Fruit fly (Drosophila melanogaster): ENCODE measurements around the gene CG32532.

CG32532 gene

dm6 chrX:19497782-19498440, 49.4 kb downstream of the CG32532 start (continued):
- TF ChIP-seq rib (GFP tag; IDR thresholded peaks at IDR 0.05) = peak; percentile 85
- TF ChIP-seq eve (GFP tag; optimal IDR thresholded peaks at IDR 0.05) = no peak
- TF ChIP-seq CG12155 (GFP tag; optimal IDR thresholded peaks at IDR 0.05) = peak; percentile 61
- TF ChIP-seq CG11696 (GFP tag; IDR thresholded peaks at IDR 0.05) = peak; percentile 57; the same call in 1 of the 2 replicates
- peak; percentile 23; the same call in 1 of the 2 replicates for TF ChIP-seq inv (GFP tag; IDR thresholded peaks at IDR 0.05; ENCODE audit: partially characterized antibody)
- TF ChIP-seq insv (GFP tag; optimal IDR thresholded peaks at IDR 0.05) = peak in 1 of 2 experiments; percentile 59
- peak; percentile 75 for TF ChIP-seq Med (GFP tag)
- peak; percentile 12 for TF ChIP-seq CG3281 (GFP tag; optimal IDR thresholded peaks at IDR 0.05)
- peak; percentile 83; the same call in 2 of the 4 replicates for TF ChIP-seq chinmo (GFP tag; IDR thresholded peaks at IDR 0.05; ENCODE audit: partially characterized antibody)
- TF ChIP-seq HmgZ (tag; optimal IDR thresholded peaks at IDR 0.05) = peak; percentile 34
- TF ChIP-seq grn (GFP tag; optimal IDR thresholded peaks at IDR 0.05) = peak; percentile 41
- peak; percentile 20 for TF ChIP-seq CG12299 (tag; optimal IDR thresholded peaks at IDR 0.05)
- peak; percentile 27 for TF ChIP-seq B-H2 (GFP tag; optimal IDR thresholded peaks at IDR 0.05)
- TF ChIP-seq CG13287 (GFP tag; IDR thresholded peaks at IDR 0.05; ENCODE audit: partially characterized antibody) = peak; percentile 42
- peak; percentile 43 for TF ChIP-seq Hand (GFP tag; optimal IDR thresholded peaks at IDR 0.05)
- peak; percentile 13 for TF ChIP-seq zfh2 (GFP tag; optimal IDR thresholded peaks at IDR 0.05)
- TF ChIP-seq CG17359 (tag; optimal IDR thresholded peaks at IDR 0.05) = no peak
- TF ChIP-seq CG12071 (GFP tag; optimal IDR thresholded peaks at IDR 0.05) = peak; percentile 10
- no peak for TF ChIP-seq CG1832 (GFP tag; optimal IDR thresholded peaks at IDR 0.05)
- TF ChIP-seq CG11093 (GFP tag; IDR thresholded peaks at IDR 0.05) = no peak
- TF ChIP-seq Jarid2 (GFP tag; optimal IDR thresholded peaks at IDR 0.05) = peak; percentile 11
- no peak for TF ChIP-seq Ets97D (GFP tag; optimal IDR thresholded peaks at IDR 0.05)
- peak; percentile 89 for TF ChIP-seq CG32532 (GFP tag; IDR thresholded peaks at IDR 0.05)
- TF ChIP-seq schlank (tag; optimal IDR thresholded peaks at IDR 0.05) = no peak
- TF ChIP-seq CG16779 (GFP tag; IDR thresholded peaks at IDR 0.05) = peak; percentile 15; the same call in 1 of the 2 replicates
- TF ChIP-seq CG13624 (GFP tag; optimal IDR thresholded peaks at IDR 0.05) = peak; percentile 1
- TF ChIP-seq pfk (GFP tag; optimal IDR thresholded peaks at IDR 0.05) = peak; percentile 80
- no peak for TF ChIP-seq NC2α (GFP tag; optimal IDR thresholded peaks at IDR 0.05)
- no peak for TF ChIP-seq CTCF (GFP tag; optimal IDR thresholded peaks at IDR 0.05)
- TF ChIP-seq exex (tag; optimal IDR thresholded peaks at IDR 0.05) = peak; percentile 33
- peak; percentile 36; the same call in 1 of the 2 replicates for TF ChIP-seq CG14014 (GFP tag; IDR thresholded peaks at IDR 0.05)
- TF ChIP-seq Drgx (GFP tag; IDR thresholded peaks at IDR 0.05) = peak; percentile 50; the same call in 1 of the 2 replicates
- TF ChIP-seq gro (GFP tag; optimal IDR thresholded peaks at IDR 0.05) = peak; percentile 78
- peak; percentile 88 for TF ChIP-seq cwo (GFP tag; optimal IDR thresholded peaks at IDR 0.05)

DNA sequence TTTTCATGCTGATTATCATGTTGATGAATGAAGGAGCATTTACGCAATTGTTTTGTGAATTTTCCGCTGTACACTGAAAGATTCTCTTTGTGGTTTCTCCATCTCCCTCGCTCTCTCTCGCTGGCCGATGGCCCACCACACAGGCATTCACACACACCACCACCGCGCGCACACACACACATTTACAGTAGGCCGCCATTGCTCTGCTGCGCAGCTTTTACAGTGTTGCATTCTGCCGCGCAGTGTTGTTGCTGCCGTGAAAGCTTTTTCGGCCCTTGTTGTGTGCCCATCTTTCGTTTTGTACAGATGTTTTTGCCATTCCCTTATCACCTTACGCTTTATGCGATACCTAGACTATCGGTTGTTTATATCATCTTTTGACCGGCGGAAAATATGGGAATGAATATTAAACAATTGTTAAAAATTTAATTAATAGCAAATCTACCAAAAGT, 50.4 kb downstream of the CG32532 start:
- TF ChIP-seq bab2 (GFP tag; optimal IDR thresholded peaks at IDR 0.05) (no peak), Adf1 (GFP tag; IDR thresholded peaks at IDR 0.05) (peak; percentile 29), Jarid2 (GFP tag; optimal IDR thresholded peaks at IDR 0.05) (no peak), E2f1 (GFP tag; IDR thresholded peaks at IDR 0.05) (no peak), phol (tag; optimal IDR thresholded peaks at IDR 0.05) (peak; percentile 97), ttk (GFP tag; IDR thresholded peaks at IDR 0.05) (no peak), chif (GFP tag; optimal IDR thresholded peaks at IDR 0.05) (no peak), lilli (GFP tag; optimal IDR thresholded peaks at IDR 0.05) (peak; percentile 27), HLH54F (GFP tag; optimal IDR thresholded peaks at IDR 0.05) (no peak), CG3995 (GFP tag; optimal IDR thresholded peaks at IDR 0.05) (no peak), ara (GFP tag; IDR thresholded peaks at IDR 0.05) (no peak), Rx (GFP tag; IDR thresholded peaks at IDR 0.05) (no peak), toy (GFP tag; IDR thresholded peaks at IDR 0.05) (no peak), aop (GFP tag; IDR thresholded peaks at IDR 0.05) (no peak), usp (GFP tag; optimal IDR thresholded peaks at IDR 0.05) (no peak), CG13287 (GFP tag; IDR thresholded peaks at IDR 0.05; ENCODE audit: partially characterized antibody) (peak; percentile 86), CG17385 (GFP tag; optimal IDR thresholded peaks at IDR 0.05) (no peak), Dbx (GFP tag; IDR thresholded peaks at IDR 0.05) (peak; percentile 35; the same call in 2 of the 3 replicates), Meics (GFP tag; optimal IDR thresholded peaks at IDR 0.05) (peak; percentile 5), CG6791 (GFP tag; IDR thresholded peaks at IDR 0.05; ENCODE audit: partially characterized antibody) (peak; percentile 74)

Data from whole organism, embryonic.